Worm (Caenorhabditis elegans) whole organism, dauer: Measurements from ENCODE around the gene glc-1.

Experiments used
- unc-62 ChIP-seq: sonication (generic microtip); optimal IDR thresholded peaks from 2 replicates; lab custom pipeline; 2017; ENCODE audit warnings: missing biosample characterization, missing genetic modification reagents, missing genetic modification characterization

Gene glc-1

ce11 chrV:16218972-16219757, at the start of gene glc-1:
glc-1 (plus strand) TSS chrV:16219634.
- no peak for TF ChIP-seq unc-62 (GFP tag; lab: Kevin White, UChicago)

DNA sequence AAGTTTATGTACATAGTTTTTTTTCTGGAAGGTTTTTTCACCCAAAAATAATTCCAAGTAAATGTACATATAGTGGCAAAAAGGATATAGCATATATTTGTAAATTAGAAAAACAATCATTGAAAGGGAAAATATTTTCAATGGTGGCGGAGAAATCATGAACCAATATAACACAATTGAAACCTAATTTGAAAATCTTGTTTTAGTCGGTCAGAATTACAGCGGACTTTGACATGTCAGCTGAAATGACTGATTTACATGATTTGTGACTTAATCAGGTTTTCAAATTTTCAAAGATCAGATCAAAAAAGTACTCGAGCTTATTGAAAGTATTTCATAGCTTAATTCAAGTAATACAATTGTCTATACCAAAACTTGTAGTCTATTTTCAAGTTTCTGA, 47.7 kb upstream of the glc-1 start, which contains the start of gene K05D4.9:
TSS of gene K05D4.9 (minus strand) at position 101 of the 400 bp plus-strand sequence.
- TF ChIP-seq unc-62 (GFP tag; lab: Kevin White, UChicago): no peak

DNA sequence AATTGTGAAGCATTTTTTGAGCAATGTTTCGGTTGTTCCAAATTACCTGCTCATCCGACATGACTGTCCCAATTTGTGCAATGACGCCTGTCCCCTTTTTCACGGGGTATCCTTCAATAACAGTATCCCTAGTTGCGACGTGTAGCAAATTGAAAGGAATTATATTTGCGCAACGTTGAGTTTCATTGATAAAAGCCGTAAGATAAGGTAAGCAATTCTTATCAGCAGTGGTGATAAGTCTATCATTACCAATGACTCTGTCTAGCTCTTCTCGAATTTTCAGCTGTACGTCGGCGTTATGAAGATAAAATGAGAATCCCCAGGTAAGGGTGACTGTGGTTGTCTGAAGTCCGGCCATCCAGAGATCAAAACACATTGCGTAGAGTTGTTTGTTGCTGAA, 45.3 kb upstream of the glc-1 start:
- TF ChIP-seq unc-62 (GFP tag; lab: Kevin White, UChicago): no peak

DNA sequence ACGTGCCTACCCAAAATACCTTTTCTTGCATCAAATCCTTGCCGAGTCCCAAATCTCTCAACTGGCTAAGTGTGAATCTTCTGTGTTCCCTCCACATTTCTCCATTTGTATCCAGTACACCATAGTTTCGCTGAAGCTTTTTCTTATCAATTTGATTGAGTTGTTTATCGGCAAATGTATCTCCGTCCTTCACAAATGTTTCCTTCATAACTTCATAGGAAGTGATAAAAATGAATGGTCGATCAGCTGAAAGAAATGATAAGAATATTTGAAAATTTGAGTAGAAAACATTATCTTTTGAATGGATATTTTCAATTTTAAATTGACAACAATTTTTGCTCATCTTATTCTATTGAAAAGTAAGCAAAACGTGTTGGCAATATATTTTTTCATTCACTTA, 44.2 kb upstream of the glc-1 start:
- no peak for TF ChIP-seq unc-62 (GFP tag; lab: Kevin White, UChicago)

- no peak for TF ChIP-seq unc-62 (GFP tag; lab: Kevin White, UChicago)
Observed at ce11 chrV:16175757-16176156, 43.7 kb upstream of the glc-1 start, which contains the start of gene cyp-33D1. cyp-33D1 (minus strand) TSS chrV:16175857.

ce11 chrV:16180350-16180749, 39.1 kb upstream of the glc-1 start, which contains the start of gene str-106:
str-106 (plus strand) TSS chrV:16180650.
- TF ChIP-seq unc-62 (GFP tag; lab: Kevin White, UChicago): no peak

DNA sequence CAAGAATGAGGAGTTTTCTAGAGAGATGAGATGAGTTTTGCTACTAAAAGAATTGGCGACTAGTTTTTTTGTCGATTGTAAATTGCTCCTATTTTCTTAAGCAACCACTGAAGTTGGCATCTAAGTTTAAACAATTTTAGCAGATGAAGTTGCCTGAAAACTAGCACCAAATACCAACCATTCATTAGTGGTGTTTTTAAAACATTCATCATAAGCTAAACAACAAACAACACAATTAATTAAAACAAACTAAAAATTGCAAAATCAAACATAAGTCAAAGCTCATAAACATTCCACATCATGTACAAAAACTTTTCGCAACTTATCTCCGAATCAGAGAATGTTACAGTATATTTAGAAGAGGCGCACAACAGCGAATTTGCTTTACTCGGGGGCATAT, 37.3 kb upstream of the glc-1 start, which contains the start of gene srz-13:
TSS of gene srz-13 (plus strand) at position 301 of the 400 bp plus-strand sequence.
- no peak for TF ChIP-seq unc-62 (GFP tag; lab: Kevin White, UChicago)

DNA sequence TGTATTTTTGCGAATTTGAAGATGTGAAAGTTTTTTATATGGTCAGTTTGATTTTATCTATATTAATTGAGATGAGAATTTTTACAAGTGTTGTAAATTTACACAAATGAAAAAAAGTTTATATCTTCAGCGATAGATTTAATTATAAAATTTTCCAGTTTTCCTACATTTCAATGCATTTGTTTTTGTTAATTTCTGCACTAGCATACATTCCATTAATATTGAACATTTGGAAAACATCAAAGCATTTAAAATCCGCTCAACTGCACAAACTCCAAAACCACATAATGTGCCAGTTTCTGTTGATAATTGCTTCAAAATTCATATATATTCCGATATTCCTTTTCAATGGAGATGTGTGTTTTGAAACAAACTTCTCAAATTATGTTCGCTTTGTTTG, 36.5 kb upstream of the glc-1 start, which contains the start of gene srh-277:
TSS of gene srh-277 (plus strand) at position 301 of the 400 bp plus-strand sequence.
- TF ChIP-seq unc-62 (GFP tag; lab: Kevin White, UChicago): no peak

DNA sequence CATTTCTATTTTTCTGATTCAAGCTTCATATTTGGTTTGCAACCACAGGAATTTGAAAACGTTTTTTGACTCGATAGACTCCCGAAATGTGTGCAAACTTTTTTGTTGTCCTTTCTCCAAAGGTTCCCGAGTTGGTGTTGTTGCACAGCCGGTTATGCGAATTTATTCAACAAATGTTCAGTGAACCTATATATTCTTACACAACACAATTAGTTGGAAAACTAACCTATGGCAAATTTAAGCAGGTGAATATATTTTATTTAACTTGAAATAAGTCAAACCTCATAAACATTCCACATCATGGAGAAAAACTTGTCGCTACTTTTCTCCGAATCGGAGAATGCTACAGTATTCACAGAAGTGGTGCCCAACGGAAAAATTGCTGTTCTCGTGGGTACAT, 36.1 kb upstream of the glc-1 start, which contains the start of gene srz-14:
TSS of gene srz-14 (plus strand) at position 301 of the 400 bp plus-strand sequence.
- TF ChIP-seq unc-62 (GFP tag; lab: Kevin White, UChicago): no peak

ce11 chrV:16190485-16190884, 28.9 kb upstream of the glc-1 start, which contains the start of gene srh-281:
srh-281 (plus strand) TSS chrV:16190785.
- no peak for TF ChIP-seq unc-62 (GFP tag; lab: Kevin White, UChicago)

ce11 chrV:16192114-16192513, 27.3 kb upstream of the glc-1 start, which contains the start of gene srh-279:
srh-279 (plus strand) TSS chrV:16192414.
- TF ChIP-seq unc-62 (GFP tag; lab: Kevin White, UChicago): no peak

- TF ChIP-seq unc-62 (GFP tag; lab: Kevin White, UChicago): no peak
Observed at ce11 chrV:16194639-16195038, 24.8 kb upstream of the glc-1 start, which contains the start of gene rabr-4. rabr-4 (plus strand) TSS chrV:16194939.

- TF ChIP-seq unc-62 (GFP tag; lab: Kevin White, UChicago): no peak
Observed at ce11 chrV:16195379-16195778, 24.1 kb upstream of the glc-1 start, which contains the start of gene rabr-3. rabr-3 (plus strand) TSS chrV:16195679.

DNA sequence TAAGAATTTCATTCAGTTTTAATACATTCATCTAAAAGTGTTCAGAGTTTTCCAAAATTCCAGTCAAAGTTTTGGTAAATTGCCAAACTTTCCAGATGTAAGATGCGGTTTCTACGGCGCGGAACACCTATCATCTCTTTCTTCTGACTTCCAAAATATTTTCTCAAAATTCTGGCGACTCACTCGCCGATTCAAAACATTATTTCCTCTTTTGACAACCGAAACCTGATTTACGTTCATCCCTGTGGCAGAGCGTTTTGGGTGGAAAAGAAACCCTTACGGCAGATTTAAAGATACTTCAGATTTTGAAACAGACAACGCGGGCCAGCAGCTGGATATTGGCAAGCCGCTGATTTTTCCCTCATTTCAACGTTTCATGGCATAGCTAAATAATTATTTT, 21.4 kb upstream of the glc-1 start, which contains the start of gene F11A5.5:
TSS of gene F11A5.5 (plus strand) at position 301 of the 400 bp plus-strand sequence.
- TF ChIP-seq unc-62 (GFP tag; lab: Kevin White, UChicago): no peak

DNA sequence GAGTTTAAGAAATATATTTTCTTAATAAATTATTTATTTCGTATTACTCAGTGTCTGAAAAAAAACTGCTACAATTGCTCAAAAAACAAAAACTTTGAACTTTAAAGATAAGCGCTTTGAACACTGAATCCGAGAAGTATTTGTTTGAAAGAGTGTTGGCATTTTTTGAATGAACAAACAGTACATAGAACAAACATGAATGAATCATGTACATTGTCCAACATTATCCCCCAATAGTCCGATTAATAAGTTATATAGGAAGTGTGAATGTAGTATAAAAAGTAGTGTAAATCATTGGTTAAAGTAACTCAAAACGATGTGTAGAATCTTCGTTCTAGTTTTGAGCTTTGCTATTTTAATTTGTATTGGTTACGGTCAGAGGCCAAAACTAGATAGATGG, 17.7 kb upstream of the glc-1 start, which contains the start of gene F11A5.17:
TSS of gene F11A5.17 (plus strand) at position 301 of the 400 bp plus-strand sequence.
- no peak for TF ChIP-seq unc-62 (GFP tag; lab: Kevin White, UChicago)

DNA sequence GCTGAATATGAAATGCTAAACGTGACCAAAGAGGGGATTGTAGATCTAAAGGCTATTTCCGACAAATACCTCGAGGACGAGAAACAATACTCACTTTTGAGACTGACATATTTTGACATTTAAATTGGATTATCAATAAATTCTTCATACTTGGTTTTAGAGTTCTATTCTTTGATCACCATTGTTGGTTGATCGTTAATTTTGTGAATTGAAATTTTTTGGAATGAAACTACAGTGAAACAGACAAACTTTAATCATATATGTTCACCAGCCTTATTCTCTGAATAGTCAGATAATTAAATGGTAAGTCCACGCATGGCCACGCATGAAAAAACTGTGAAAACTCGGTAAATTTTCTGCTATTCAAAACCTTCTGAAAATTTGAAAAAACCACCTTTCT, 16.8 kb upstream of the glc-1 start, which contains the start of gene F11A5.18:
TSS of gene F11A5.18 (plus strand) at position 301 of the 400 bp plus-strand sequence.
- no peak for TF ChIP-seq unc-62 (GFP tag; lab: Kevin White, UChicago)
